Fruit fly (Drosophila melanogaster) Kc167 (cell line): Measurements from ENCODE around the gene CG13801.

Experiments used
- Myc ChIP-seq: fragments of >200 bp; optimal IDR thresholded peaks from 2 replicates; lab custom pipeline; 2017; ENCODE audit warnings: missing external identifiers
- psq ChIP-seq: fragments of >200 bp; optimal IDR thresholded peaks from 2 replicates; lab custom pipeline; 2017; ENCODE audit warnings: missing external identifiers

DNA sequence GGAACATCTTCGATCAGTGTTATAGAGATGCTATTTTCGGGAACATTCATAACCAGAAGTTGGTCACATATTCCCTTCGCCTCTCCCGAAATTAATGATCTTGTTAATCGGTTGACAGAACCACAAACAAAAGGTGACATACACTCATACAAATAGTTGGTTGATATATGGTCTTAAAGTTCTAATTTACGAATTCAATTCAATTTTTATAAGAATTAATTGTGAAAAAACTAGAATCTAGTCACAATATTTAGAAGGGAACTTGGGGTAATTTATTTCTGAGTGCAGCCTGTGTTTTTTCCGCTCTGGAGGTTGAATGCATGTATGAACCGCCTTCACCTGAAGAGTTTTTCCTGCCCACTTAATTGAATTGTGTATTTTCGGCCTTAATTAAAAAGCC is 39.4 kb downstream of the CG13801 start:
- TF ChIP-seq Myc (lab: Kevin White, UChicago), result no peak
- no peak for TF ChIP-seq psq (lab: Kevin White, UChicago)
